Worm (Caenorhabditis elegans): Measurements from ENCODE around the gene H25K10.2.

ce11 chrIV:16230464-16230863 is 19.7 kb upstream of the H25K10.2 start:
- TF ChIP-seq elt-3 (tag; optimal IDR thresholded peaks at IDR 0.05) = no peak
- TF ChIP-seq flh-1 (GFP tag; optimal IDR thresholded peaks at IDR 0.05) = no peak
- no peak for TF ChIP-seq ces-1 (GFP tag; optimal IDR thresholded peaks at IDR 0.05)
- TF ChIP-seq snpc-4 (tag; optimal IDR thresholded peaks at IDR 0.05) = no peak
- TF ChIP-seq pha-4 (tag; optimal IDR thresholded peaks at IDR 0.05) = no peak
- no peak for TF ChIP-seq elt-1 (tag; optimal IDR thresholded peaks at IDR 0.05; ENCODE audit: borderline replicate concordance, insufficient read depth)
- no peak for TF ChIP-seq blmp-1 (tag; optimal IDR thresholded peaks at IDR 0.05)
- no peak for TF ChIP-seq sem-2 (GFP tag; optimal IDR thresholded peaks at IDR 0.05)
- no peak for TF ChIP-seq nhr-76 (tag; optimal IDR thresholded peaks at IDR 0.05)
